Fruit fly (Drosophila melanogaster) whole organism, embryonic: Measurements from ENCODE around the gene CG8142.
A peak's percentile ranks its signal among the peaks of the same experiment; 100 is the strongest.

Experiments
- B-H2 ChIP-seq: fragments of 200-800 bp; sonication (Bioruptor generic); optimal IDR thresholded peaks from 2 replicates; lab custom pipeline; 2018; ENCODE audit warnings: missing biosample characterization, mild to moderate bottlenecking, missing genetic modification characterization
- C15 ChIP-seq: fragments of 200-800 bp; sonication (Bioruptor generic); IDR thresholded peaks from 3 replicates; pipeline ENCODE4 v1.3.6; 2022; ENCODE audit warnings: missing biosample characterization, missing genetic modification characterization
- CG10366 ChIP-seq: fragments of 200-800 bp; sonication (Bioruptor generic); IDR thresholded peaks from 2 replicates; pipeline ENCODE4 v1.3.6; 2022; ENCODE audit warnings: missing biosample characterization, missing genetic modification characterization
- CG12219 ChIP-seq: fragments of 200-800 bp; sonication (Bioruptor generic); optimal IDR thresholded peaks from 3 replicates; lab custom pipeline; 2018; ENCODE audit warnings: missing biosample characterization, mild to moderate bottlenecking, missing genetic modification characterization
- CG12299 ChIP-seq: fragments of 200-800 bp; sonication (Bioruptor generic); optimal IDR thresholded peaks from 2 replicates; lab custom pipeline; 2018; ENCODE audit warnings: missing biosample characterization, mild to moderate bottlenecking, missing genetic modification characterization
- CG13123 ChIP-seq: fragments of 200-800 bp; sonication (Bioruptor generic); optimal IDR thresholded peaks from 2 replicates; lab custom pipeline; 2016; ENCODE audit warnings: missing biosample characterization, missing genetic modification characterization
- CG13624 ChIP-seq: fragments of 200-800 bp; sonication (Bioruptor generic); optimal IDR thresholded peaks from 2 replicates; lab custom pipeline; 2016; ENCODE audit warnings: missing biosample characterization, missing genetic modification characterization
- CG18599 ChIP-seq: fragments of 200-800 bp; sonication (Bioruptor generic); optimal IDR thresholded peaks from 3 replicates; lab custom pipeline; 2017; ENCODE audit warnings: missing biosample characterization, missing genetic modification characterization, mild to moderate bottlenecking, moderate library complexity, missing genetic modification reagents
- CG30403 ChIP-seq: fragments of 200-800 bp; sonication (Bioruptor generic); optimal IDR thresholded peaks from 3 replicates; lab custom pipeline; 2016; ENCODE audit warnings: missing biosample characterization, missing genetic modification characterization
- CG30431 ChIP-seq: fragments of 200-800 bp; sonication (Bioruptor generic); optimal IDR thresholded peaks from 2 replicates; lab custom pipeline; 2017; ENCODE audit warnings: missing biosample characterization, missing genetic modification characterization
- CG33213 ChIP-seq: fragments of 200-800 bp; sonication (Bioruptor generic); optimal IDR thresholded peaks from 3 replicates; lab custom pipeline; 2016; ENCODE audit warnings: missing biosample characterization, missing genetic modification characterization
- CG34224 ChIP-seq: fragments of 200-800 bp; sonication (Bioruptor generic); IDR thresholded peaks from 3 replicates; pipeline ENCODE4 v1.3.6; 2022; ENCODE audit warnings: missing biosample characterization, missing genetic modification characterization; ENCODE audit not compliant: partially characterized antibody
- CG4282 ChIP-seq: fragments of 200-800 bp; sonication (Bioruptor generic); optimal IDR thresholded peaks from 2 replicates; lab custom pipeline; 2016; ENCODE audit warnings: missing biosample characterization, missing genetic modification characterization
- CG6175 ChIP-seq: fragments of 200-800 bp; sonication (Bioruptor generic); IDR thresholded peaks from 3 replicates; pipeline ENCODE4 v1.3.6; 2022; ENCODE audit warnings: missing biosample characterization, missing genetic modification characterization
- CG6654 ChIP-seq: fragments of 200-800 bp; sonication (Bioruptor generic); optimal IDR thresholded peaks from 2 replicates; lab custom pipeline; 2017; ENCODE audit warnings: missing biosample characterization, mild to moderate bottlenecking, missing genetic modification characterization
- CG6689 ChIP-seq: fragments of 200-800 bp; sonication (Bioruptor generic); IDR thresholded peaks from 2 replicates; pipeline ENCODE4 v1.3.6; 2022; ENCODE audit warnings: missing biosample characterization, missing genetic modification characterization
- CG7963 ChIP-seq: fragments of 200-800 bp; sonication (Bioruptor generic); IDR thresholded peaks from 3 replicates; pipeline ENCODE4 v1.3.6; 2022; ENCODE audit warnings: missing biosample characterization, missing genetic modification characterization; ENCODE audit not compliant: partially characterized antibody
- CG8290 ChIP-seq, 3 experiments: fragments of 200-800 bp; sonication (Bioruptor generic); optimal IDR thresholded peaks; 2 replicates each; lab custom pipeline; 2016 to 2019; ENCODE audit warnings: missing biosample characterization in 3 of 3, missing genetic modification characterization in 3 of 3, mild to moderate bottlenecking in 2 of 3, moderate library complexity in 1 of 3
- H2.0 ChIP-seq: fragments of 200-800 bp; sonication (Bioruptor generic); IDR thresholded peaks from 2 replicates; pipeline ENCODE4 v1.3.6; 2022; ENCODE audit warnings: missing biosample characterization, missing genetic modification characterization
- HLH3B ChIP-seq: fragments of 200-800 bp; sonication (Bioruptor generic); IDR thresholded peaks from 2 replicates; pipeline ENCODE4 v1.3.6; 2022; ENCODE audit warnings: missing biosample characterization, missing genetic modification characterization
- HLH4C ChIP-seq: fragments of 200-800 bp; sonication (Bioruptor generic); IDR thresholded peaks from 3 replicates; pipeline ENCODE4 v1.3.6; 2022; ENCODE audit warnings: missing biosample characterization, missing genetic modification characterization; ENCODE audit not compliant: partially characterized antibody
- HmgD ChIP-seq: fragments of 200-800 bp; sonication (Bioruptor generic); optimal IDR thresholded peaks from 3 replicates; lab custom pipeline; 2016; ENCODE audit warnings: missing biosample characterization, missing genetic modification characterization
- Hmr ChIP-seq: fragments of 200-800 bp; sonication (Bioruptor generic); optimal IDR thresholded peaks from 3 replicates; lab custom pipeline; 2017; ENCODE audit warnings: mild to moderate bottlenecking, missing biosample characterization, missing genetic modification reagents, missing genetic modification characterization
- Hr39 ChIP-seq: fragments of >200 bp; optimal IDR thresholded peaks from 2 replicates; lab custom pipeline; 2017
- Kr ChIP-seq: fragments of 200-800 bp; sonication (Bioruptor generic); optimal IDR thresholded peaks from 2 replicates; lab custom pipeline; 2017; ENCODE audit warnings: missing biosample characterization, mild to moderate bottlenecking, missing genetic modification characterization
- Nf-YC ChIP-seq: fragments of 200-800 bp; optimal IDR thresholded peaks from 3 replicates; lab custom pipeline; 2019; ENCODE audit warnings: missing biosample characterization, mild to moderate bottlenecking, missing genetic modification characterization, moderate library complexity
- Opbp ChIP-seq: fragments of 200-800 bp; sonication (Bioruptor generic); IDR thresholded peaks from 3 replicates; pipeline ENCODE4 v1.3.6; 2022; ENCODE audit warnings: missing biosample characterization, missing genetic modification characterization; ENCODE audit not compliant: partially characterized antibody
- Rfx ChIP-seq: fragments of 200-800 bp; sonication (Bioruptor generic); IDR thresholded peaks from 2 replicates; pipeline ENCODE4 v1.3.6; 2022; ENCODE audit warnings: missing biosample characterization, missing genetic modification characterization
- Sox100B ChIP-seq: fragments of 200-800 bp; sonication (Bioruptor generic); optimal IDR thresholded peaks from 3 replicates; lab custom pipeline; 2018; ENCODE audit warnings: missing biosample characterization, mild to moderate bottlenecking, missing genetic modification characterization
- Trl ChIP-seq, 3 experiments: fragments of >200 bp in 2 of 3; fragments of 200-800 bp in 1 of 3; sonication (Bioruptor generic) in 1 of 3; optimal IDR thresholded peaks; 2 replicates in 1 of 3; 3 replicates in 2 of 3; lab custom pipeline; 2016 to 2017; ENCODE audit warnings: missing biosample characterization in 1 of 3, missing genetic modification characterization in 1 of 3
- ase ChIP-seq: fragments of 200-800 bp; sonication (Bioruptor generic); IDR thresholded peaks from 3 replicates; pipeline ENCODE4 v1.3.6; 2022; ENCODE audit warnings: missing biosample characterization, missing genetic modification characterization
- btn ChIP-seq: fragments of 200-800 bp; sonication (Bioruptor generic); optimal IDR thresholded peaks from 2 replicates; lab custom pipeline; 2016; ENCODE audit warnings: missing biosample characterization, missing genetic modification characterization
- cato ChIP-seq: fragments of 200-800 bp; sonication (Bioruptor generic); optimal IDR thresholded peaks from 2 replicates; lab custom pipeline; 2016; ENCODE audit warnings: missing biosample characterization, missing genetic modification characterization, borderline replicate concordance
- cwo ChIP-seq: fragments of 200-800 bp; sonication (Bioruptor generic); optimal IDR thresholded peaks from 3 replicates; lab custom pipeline; 2017; ENCODE audit warnings: missing biosample characterization, missing genetic modification characterization, mild to moderate bottlenecking, moderate library complexity, missing genetic modification reagents
- gro ChIP-seq: fragments of 200-800 bp; sonication (Bioruptor generic); optimal IDR thresholded peaks from 2 replicates; lab custom pipeline; 2016; ENCODE audit warnings: missing biosample characterization, missing genetic modification characterization
- hkb ChIP-seq, 2 experiments: fragments of 200-800 bp in 1 of 2; fragments of >200 bp in 1 of 2; sonication (Bioruptor generic) in 1 of 2; IDR thresholded peaks in 1 of 2; optimal IDR thresholded peaks in 1 of 2; 2 replicates each; pipeline versions ENCODE4 v1.3.6 to Lab custom; 2017 to 2022; ENCODE audit warnings: missing biosample characterization in 1 of 2, missing genetic modification characterization in 1 of 2
- nmo ChIP-seq: fragments of 200-800 bp; sonication (Bioruptor generic); optimal IDR thresholded peaks from 2 replicates; lab custom pipeline; 2018; ENCODE audit warnings: missing biosample characterization, mild to moderate bottlenecking, missing genetic modification characterization, moderate library complexity
- pfk ChIP-seq: fragments of 200-800 bp; sonication (Bioruptor generic); optimal IDR thresholded peaks from 2 replicates; lab custom pipeline; 2018; ENCODE audit warnings: missing biosample characterization, mild to moderate bottlenecking, missing genetic modification characterization, moderate library complexity
- phol ChIP-seq: fragments of 200-800 bp; sonication (Bioruptor generic); optimal IDR thresholded peaks from 3 replicates; lab custom pipeline; 2018; ENCODE audit warnings: missing biosample characterization, mild to moderate bottlenecking, missing genetic modification characterization, moderate library complexity
- prd ChIP-seq, 3 experiments: fragments of >200 bp in 2 of 3; fragments of 200-800 bp in 1 of 3; sonication (Bioruptor generic) in 1 of 3; optimal IDR thresholded peaks in 2 of 3; IDR thresholded peaks in 1 of 3; 2 replicates in 2 of 3; 3 replicates in 1 of 3; pipeline versions ENCODE4 v1.3.6 to Lab custom; 2017 to 2022; ENCODE audit warnings: missing biosample characterization in 1 of 3, missing genetic modification characterization in 1 of 3
- psq ChIP-seq: fragments of 200-800 bp; sonication (Bioruptor generic); optimal IDR thresholded peaks from 2 replicates; lab custom pipeline; 2017; ENCODE audit warnings: missing biosample characterization, missing genetic modification characterization
- sens-2 ChIP-seq: fragments of 200-800 bp; sonication (Bioruptor generic); IDR thresholded peaks from 2 replicates; pipeline ENCODE4 v1.3.6; 2022; ENCODE audit warnings: missing biosample characterization, missing genetic modification characterization
- slp2 ChIP-seq: fragments of 200-800 bp; sonication (Bioruptor generic); optimal IDR thresholded peaks from 2 replicates; lab custom pipeline; 2016; ENCODE audit warnings: missing biosample characterization, missing genetic modification characterization
- ssp ChIP-seq: fragments of 200-800 bp; sonication (Bioruptor generic); IDR thresholded peaks from 2 replicates; pipeline ENCODE4 v1.3.6; 2022; ENCODE audit warnings: missing biosample characterization, missing genetic modification characterization
- tap ChIP-seq: fragments of 200-800 bp; optimal IDR thresholded peaks from 3 replicates; lab custom pipeline; 2019; ENCODE audit warnings: missing biosample characterization, mild to moderate bottlenecking, missing genetic modification characterization, moderate library complexity
- trem ChIP-seq: fragments of 200-800 bp; optimal IDR thresholded peaks from 3 replicates; lab custom pipeline; 2019; ENCODE audit warnings: missing biosample characterization, mild to moderate bottlenecking, missing genetic modification characterization, moderate library complexity
- wor ChIP-seq: fragments of 200-800 bp; sonication (Bioruptor generic); IDR thresholded peaks from 2 replicates; pipeline ENCODE4 v1.3.6; 2022; ENCODE audit warnings: missing biosample characterization, missing genetic modification characterization
- zen ChIP-seq: fragments of 200-800 bp; sonication (Bioruptor generic); optimal IDR thresholded peaks from 3 replicates; lab custom pipeline; 2018; ENCODE audit warnings: missing biosample characterization, mild to moderate bottlenecking, missing genetic modification characterization, moderate library complexity

CG8142 gene

dm6 chrX:17880269-17880889 is 35.9 kb upstream of the CG8142 start (continued):
- TF ChIP-seq CG12299 (tag; lab: Kevin White, UChicago) (peak; percentile 93), CG4282 (GFP tag; lab: Kevin White, UChicago) (peak; percentile 66), Sox100B (peak; percentile 82), Hmr (GFP tag; lab: Kevin White, UChicago) (peak; percentile 96), wor (GFP tag; lab: Robert Waterston, UW) (peak; percentile 90), HmgD (GFP tag; lab: Kevin White, UChicago) (peak; percentile 57), CG18599 (GFP tag; lab: Kevin White, UChicago) (peak; percentile 95), B-H2 (GFP tag; lab: Kevin White, UChicago) (peak; percentile 89), CG10366 (GFP tag; lab: Robert Waterston, UW) (peak; percentile 96), sens-2 (peak; percentile 88), hkb (optimal IDR thresholded peaks at IDR 0.05; lab: Kevin White, UChicago) (no peak), hkb (GFP tag; IDR thresholded peaks at IDR 0.05; lab: Robert Waterston, UW) (peak; percentile 93), CG6689 (GFP tag; lab: Robert Waterston, UW) (peak; percentile 94), Hr39 (lab: Kevin White, UChicago) (no peak), CG13624 (GFP tag; lab: Kevin White, UChicago) (peak; percentile 97), slp2 (GFP tag; lab: Kevin White, UChicago) (peak; percentile 89), cato (peak; percentile 51), prd (optimal IDR thresholded peaks at IDR 0.05; lab: Kevin White, UChicago) (no peak), prd (GFP tag; IDR thresholded peaks at IDR 0.05; lab: Robert Waterston, UW) (peak; percentile 97), trem (tag; lab: Kevin White, UChicago) (peak; percentile 65), Kr (GFP tag; lab: Kevin White, UChicago) (no peak), phol (tag; lab: Kevin White, UChicago) (peak; percentile 88), psq (GFP tag; lab: Kevin White, UChicago) (peak; percentile 72), CG13123 (peak; percentile 88), ase (peak; percentile 95), CG6175 (GFP tag; lab: Robert Waterston, UW) (peak; percentile 93), H2.0 (GFP tag; lab: Robert Waterston, UW) (peak; percentile 97), btn (GFP tag; lab: Kevin White, UChicago) (peak; percentile 80), tap (tag; lab: Kevin White, UChicago) (peak; percentile 90), CG8290 (GFP tag; optimal IDR thresholded peaks at IDR 0.05; lab: Kevin White, UChicago) (peak; percentile 87), CG8290 (tag; optimal IDR thresholded peaks at IDR 0.05; lab: Kevin White, UChicago) (peak; percentile 68 to 99), HLH4C (GFP tag; lab: Robert Waterston, UW) (no peak), nmo (GFP tag; lab: Kevin White, UChicago) (peak; percentile 96), ssp (GFP tag; lab: Robert Waterston, UW) (peak; percentile 86), CG6654 (GFP tag; lab: Kevin White, UChicago) (peak; percentile 81), Nf-YC (tag; lab: Kevin White, UChicago) (peak; percentile 81), CG7963 (GFP tag; lab: Robert Waterston, UW) (no peak), CG12219 (GFP tag; lab: Kevin White, UChicago) (peak; percentile 93), CG30403 (GFP tag; lab: Kevin White, UChicago) (peak; percentile 96), Rfx (GFP tag; lab: Robert Waterston, UW) (peak; percentile 98), CG34224 (GFP tag; lab: Robert Waterston, UW) (no peak), cwo (GFP tag; lab: Kevin White, UChicago) (peak; percentile 90), C15 (GFP tag; lab: Robert Waterston, UW) (peak; percentile 90), gro (GFP tag; lab: Kevin White, UChicago) (peak; percentile 98), Opbp (GFP tag; lab: Robert Waterston, UW) (no peak), zen (tag; lab: Kevin White, UChicago) (peak; percentile 66), CG33213 (GFP tag; lab: Kevin White, UChicago) (peak; percentile 84), pfk (GFP tag; lab: Kevin White, UChicago) (peak; percentile 7), CG30431 (GFP tag; lab: Kevin White, UChicago) (peak; percentile 89), Trl (optimal IDR thresholded peaks at IDR 0.05; lab: Kevin White, UChicago) (peak; percentile 22 to 36), Trl (GFP tag; optimal IDR thresholded peaks at IDR 0.05; lab: Kevin White, UChicago) (peak; percentile 95), HLH3B (GFP tag; lab: Robert Waterston, UW) (peak; percentile 93)
